Worm (Caenorhabditis elegans) whole organism, mixed stage, embryonic: Measurements from ENCODE around the gene F38B2.2.

ENCODE experiments used
- M03D4.4 ChIP-seq: sonication (generic microtip); optimal IDR thresholded peaks from 2 replicates; lab custom pipeline; 2017; ENCODE audit warnings: mild to moderate bottlenecking, missing genetic modification characterization, missing compliant biosample characterization
- bed-3 ChIP-seq: fragments of 200-800 bp; sonication (Bioruptor generic); optimal IDR thresholded peaks from 3 replicates; lab custom pipeline; 2018; ENCODE audit warnings: mild to moderate bottlenecking, missing genetic modification characterization, moderate library complexity, missing compliant biosample characterization
- blmp-1 ChIP-seq: fragments of 150-350 bp; optimal IDR thresholded peaks from 2 replicates; lab custom pipeline; 2014; ENCODE audit warnings: missing biosample characterization, missing genetic modification characterization
- ceh-39 ChIP-seq: fragments of 150-350 bp; optimal IDR thresholded peaks from 2 replicates; lab custom pipeline; 2014; ENCODE audit warnings: missing biosample characterization, missing genetic modification characterization
- ceh-43 ChIP-seq: fragments of 200-800 bp; sonication (Bioruptor generic); optimal IDR thresholded peaks from 2 replicates; lab custom pipeline; 2018; ENCODE audit warnings: mild to moderate bottlenecking, missing genetic modification characterization, moderate library complexity, missing compliant biosample characterization
- ceh-83 ChIP-seq: fragments of 200-800 bp; sonication (Bioruptor generic); optimal IDR thresholded peaks from 2 replicates; lab custom pipeline; 2018; ENCODE audit warnings: mild to moderate bottlenecking, missing genetic modification characterization, missing compliant biosample characterization
- ces-1 ChIP-seq: fragments of 150-350 bp; optimal IDR thresholded peaks from 2 replicates; lab custom pipeline; 2014; ENCODE audit warnings: missing biosample characterization, missing genetic modification reagents, missing genetic modification characterization
- cnd-1 ChIP-seq: fragments of 200-800 bp; sonication (Bioruptor generic); optimal IDR thresholded peaks from 2 replicates; lab custom pipeline; 2018; ENCODE audit warnings: mild to moderate bottlenecking, missing genetic modification characterization, missing compliant biosample characterization
- drap-1 ChIP-seq: fragments of 200-800 bp; sonication (Bioruptor generic); optimal IDR thresholded peaks from 3 replicates; lab custom pipeline; 2018; ENCODE audit warnings: mild to moderate bottlenecking, missing genetic modification characterization, missing compliant biosample characterization
- elt-1 ChIP-seq: sonication (generic microtip); optimal IDR thresholded peaks from 2 replicates; lab custom pipeline; 2017; ENCODE audit warnings: missing genetic modification characterization, mild to moderate bottlenecking, missing compliant biosample characterization, antibody characterized with exemption, moderate library complexity, borderline replicate concordance; ENCODE audit not compliant: insufficient read depth
- elt-3 ChIP-seq: fragments of 150-350 bp; optimal IDR thresholded peaks from 2 replicates; lab custom pipeline; 2014; ENCODE audit warnings: missing biosample characterization, missing genetic modification characterization
- flh-1 ChIP-seq: fragments of 200-800 bp; sonication (Bioruptor generic); optimal IDR thresholded peaks from 2 replicates; lab custom pipeline; 2018; ENCODE audit warnings: mild to moderate bottlenecking, missing genetic modification characterization, moderate library complexity, missing compliant biosample characterization
- ham-2 ChIP-seq: fragments of 200-800 bp; sonication (Bioruptor generic); optimal IDR thresholded peaks from 2 replicates; lab custom pipeline; 2018; ENCODE audit warnings: mild to moderate bottlenecking, missing genetic modification characterization, missing compliant biosample characterization
- hlh-1 ChIP-seq: fragments of 150-350 bp; optimal IDR thresholded peaks from 2 replicates; lab custom pipeline; 2014; ENCODE audit warnings: missing biosample characterization, missing genetic modification reagents, missing genetic modification characterization
- lin-13 ChIP-seq: fragments of 150-350 bp; optimal IDR thresholded peaks from 2 replicates; lab custom pipeline; 2014; ENCODE audit warnings: missing biosample characterization, missing genetic modification characterization
- lin-32 ChIP-seq: fragments of 200-800 bp; sonication (Bioruptor generic); optimal IDR thresholded peaks from 2 replicates; lab custom pipeline; 2018; ENCODE audit warnings: mild to moderate bottlenecking, missing genetic modification characterization, missing compliant biosample characterization
- lsy-2 ChIP-seq: fragments of 150-350 bp; optimal IDR thresholded peaks from 2 replicates; lab custom pipeline; 2014; ENCODE audit warnings: missing biosample characterization, missing genetic modification characterization
- mab-5 ChIP-seq: fragments of 150-350 bp; optimal IDR thresholded peaks from 2 replicates; lab custom pipeline; 2014; ENCODE audit warnings: missing biosample characterization, missing genetic modification characterization
- mep-1 ChIP-seq: fragments of 150-350 bp; optimal IDR thresholded peaks from 2 replicates; lab custom pipeline; 2017; ENCODE audit warnings: missing biosample characterization, missing genetic modification reagents, missing genetic modification characterization, inconsistent platforms
- mls-2 ChIP-seq: sonication (generic microtip); optimal IDR thresholded peaks from 2 replicates; lab custom pipeline; 2016; ENCODE audit warnings: mild to moderate bottlenecking, missing genetic modification characterization, moderate library complexity, missing compliant biosample characterization
- nhr-12 ChIP-seq: fragments of 150-350 bp; optimal IDR thresholded peaks from 2 replicates; lab custom pipeline; 2014; ENCODE audit warnings: missing biosample characterization, missing genetic modification characterization
- nhr-2 ChIP-seq: fragments of 150-350 bp; optimal IDR thresholded peaks from 2 replicates; lab custom pipeline; 2014; ENCODE audit warnings: missing biosample characterization, missing genetic modification characterization
- nhr-237 ChIP-seq: fragments of 150-350 bp; optimal IDR thresholded peaks from 2 replicates; lab custom pipeline; 2014; ENCODE audit warnings: missing biosample characterization, missing genetic modification characterization
- nhr-28 ChIP-seq: fragments of 150-350 bp; optimal IDR thresholded peaks from 2 replicates; lab custom pipeline; 2014; ENCODE audit warnings: missing biosample characterization, missing genetic modification characterization
- nhr-76 ChIP-seq: sonication (generic microtip); optimal IDR thresholded peaks from 2 replicates; lab custom pipeline; 2017; ENCODE audit warnings: missing biosample characterization, missing genetic modification characterization
- pha-4 ChIP-seq: fragments of 150-350 bp; optimal IDR thresholded peaks from 2 replicates; lab custom pipeline; 2018; ENCODE audit warnings: missing biosample characterization, missing genetic modification reagents, missing genetic modification characterization
- sem-2 ChIP-seq: fragments of 200-800 bp; sonication (Bioruptor generic); optimal IDR thresholded peaks from 2 replicates; lab custom pipeline; 2018; ENCODE audit warnings: mild to moderate bottlenecking, missing genetic modification characterization, missing compliant biosample characterization
- snpc-4 ChIP-seq: fragments of 150-350 bp; optimal IDR thresholded peaks from 2 replicates; lab custom pipeline; 2014; ENCODE audit warnings: missing biosample characterization, missing genetic modification characterization
- sptf-1 ChIP-seq: sonication (generic microtip); optimal IDR thresholded peaks from 2 replicates; lab custom pipeline; 2017; ENCODE audit warnings: mild to moderate bottlenecking, missing genetic modification characterization, moderate library complexity, missing compliant biosample characterization
- tbx-8 ChIP-seq: fragments of 200-800 bp; sonication (Bioruptor generic); optimal IDR thresholded peaks from 2 replicates; lab custom pipeline; 2018; ENCODE audit warnings: mild to moderate bottlenecking, missing genetic modification characterization, moderate library complexity, missing compliant biosample characterization
- unc-120 ChIP-seq: sonication (generic microtip); optimal IDR thresholded peaks from 2 replicates; lab custom pipeline; 2017; ENCODE audit warnings: missing genetic modification characterization, missing compliant biosample characterization; ENCODE audit not compliant: poor library complexity, severe bottlenecking
- unc-39 ChIP-seq: fragments of 150-350 bp; optimal IDR thresholded peaks from 2 replicates; lab custom pipeline; 2014; ENCODE audit warnings: missing biosample characterization, missing genetic modification characterization
- unc-62 ChIP-seq: fragments of 150-350 bp; optimal IDR thresholded peaks from 2 replicates; lab custom pipeline; 2014; ENCODE audit warnings: missing biosample characterization, missing genetic modification reagents, missing genetic modification characterization
- zip-8 ChIP-seq: fragments of 150-350 bp; optimal IDR thresholded peaks from 2 replicates; lab custom pipeline; 2014; ENCODE audit warnings: missing biosample characterization, missing genetic modification characterization
- ztf-11 ChIP-seq: fragments of 150-350 bp; optimal IDR thresholded peaks from 2 replicates; lab custom pipeline; 2014; ENCODE audit warnings: missing biosample characterization, missing genetic modification characterization

Gene F38B2.2

ce11 chrX:11257071-11257470 is 22.1 kb downstream of the F38B2.2 start, which contains the start of gene C03A3.1:
C03A3.1 (plus strand) TSS chrX:11257361.
- TF ChIP-seq lin-13 (tag; lab: Kevin White, UChicago) = peak; percentile 17
- peak; percentile 47 for TF ChIP-seq drap-1
- TF ChIP-seq mls-2 (tag; lab: Kevin White, UChicago) = peak; percentile 51
- TF ChIP-seq bed-3 (GFP tag; lab: Kevin White, UChicago) = no peak
- peak; percentile 36 for TF ChIP-seq ces-1 (GFP tag; lab: Kevin White, UChicago)
- TF ChIP-seq sptf-1 = peak; percentile 35
- no peak for TF ChIP-seq nhr-237 (tag; lab: Kevin White, UChicago)
- peak; percentile 40 for TF ChIP-seq unc-120 (tag; lab: Kevin White, UChicago)
- TF ChIP-seq lin-32 = peak; percentile 29
- TF ChIP-seq cnd-1 = peak; percentile 61
- peak; percentile 14 for TF ChIP-seq hlh-1 (tag; lab: Kevin White, UChicago)
- no peak for TF ChIP-seq nhr-12 (tag; lab: Kevin White, UChicago)
- TF ChIP-seq unc-62 (GFP tag; lab: Kevin White, UChicago) = no peak

- TF ChIP-seq pha-4 (tag; lab: Kevin White, UChicago) (no peak), sptf-1 (peak; percentile 73), lin-32 (peak; percentile 53), cnd-1 (peak; percentile 62), nhr-76 (no peak), elt-3 (tag; lab: Kevin White, UChicago) (no peak), M03D4.4 (tag; lab: Kevin White, UChicago) (peak; percentile 69), mls-2 (tag; lab: Kevin White, UChicago) (peak; percentile 78), ceh-43 (GFP tag; lab: Kevin White, UChicago) (peak; percentile 57), drap-1 (peak; percentile 61), mab-5 (tag; lab: Kevin White, UChicago) (no peak), mep-1 (tag; lab: Kevin White, UChicago) (peak; percentile 42), hlh-1 (tag; lab: Kevin White, UChicago) (no peak), nhr-28 (tag; lab: Kevin White, UChicago) (no peak), bed-3 (GFP tag; lab: Kevin White, UChicago) (peak; percentile 30), sem-2 (GFP tag; lab: Kevin White, UChicago) (peak; percentile 65), lin-13 (tag; lab: Kevin White, UChicago) (no peak), unc-62 (GFP tag; lab: Kevin White, UChicago) (no peak), nhr-237 (tag; lab: Kevin White, UChicago) (no peak), unc-39 (no peak), snpc-4 (tag; lab: Kevin White, UChicago) (no peak), unc-120 (tag; lab: Kevin White, UChicago) (peak; percentile 70), elt-1 (tag; lab: Kevin White, UChicago) (no peak), tbx-8 (GFP tag; lab: Kevin White, UChicago) (peak; percentile 28), blmp-1 (tag; lab: Kevin White, UChicago) (no peak), flh-1 (peak; percentile 39), ztf-11 (tag; lab: Kevin White, UChicago) (no peak), ham-2 (GFP tag; lab: Kevin White, UChicago) (peak; percentile 37), ceh-83 (peak; percentile 85), nhr-2 (no peak), ces-1 (GFP tag; lab: Kevin White, UChicago) (no peak), nhr-12 (tag; lab: Kevin White, UChicago) (no peak), ceh-39 (tag; lab: Kevin White, UChicago) (no peak), lsy-2 (tag; lab: Kevin White, UChicago) (no peak), zip-8 (tag; lab: Kevin White, UChicago) (peak; percentile 32)
These were observed 26.7 kb downstream of the F38B2.2 start for ce11 chrX:11252429-11252828.

ce11 chrX:11251928-11252327 is 27.2 kb downstream of the F38B2.2 start:
- TF ChIP-seq mab-5 (tag; lab: Kevin White, UChicago) = no peak
- no peak for TF ChIP-seq lsy-2 (tag; lab: Kevin White, UChicago)
- TF ChIP-seq drap-1 = no peak
- no peak for TF ChIP-seq M03D4.4 (tag; lab: Kevin White, UChicago)
- TF ChIP-seq nhr-12 (tag; lab: Kevin White, UChicago) = no peak
- TF ChIP-seq tbx-8 (GFP tag; lab: Kevin White, UChicago) = no peak
- no peak for TF ChIP-seq sptf-1
- no peak for TF ChIP-seq cnd-1
- no peak for TF ChIP-seq ces-1 (GFP tag; lab: Kevin White, UChicago)
- TF ChIP-seq flh-1 = no peak
- TF ChIP-seq mep-1 (tag; lab: Kevin White, UChicago) = no peak
- TF ChIP-seq lin-13 (tag; lab: Kevin White, UChicago) = no peak
- no peak for TF ChIP-seq nhr-28 (tag; lab: Kevin White, UChicago)
